Worm (Caenorhabditis elegans): ENCODE measurements around the gene srlf-9.

The srlf-9 gene

DNA sequence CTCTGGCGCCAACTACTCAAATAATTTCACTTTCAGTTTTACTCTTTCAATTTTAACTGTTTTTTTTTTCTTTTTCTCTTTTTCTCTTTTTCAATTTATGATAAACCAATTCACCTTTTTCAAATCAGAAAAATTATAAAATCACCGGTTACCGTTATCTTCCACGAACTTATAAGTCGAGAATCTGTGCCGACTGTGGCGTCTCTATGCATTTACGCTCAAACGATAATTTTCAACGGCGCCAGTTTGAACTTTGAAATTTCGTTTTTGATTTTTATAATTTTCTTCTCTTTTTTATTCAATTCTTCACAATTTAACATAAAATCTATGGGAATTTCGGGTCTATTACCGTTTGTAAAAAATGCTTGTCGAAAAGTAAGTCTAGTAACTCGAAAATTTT lies 21.8 kb upstream of the srlf-9 start, which contains the start of gene exo-1 (continued):
- no peak for TF ChIP-seq mml-1 (tag; optimal IDR thresholded peaks at IDR 0.05)
- TF ChIP-seq elt-1 (tag; optimal IDR thresholded peaks at IDR 0.05) = no peak
- TF ChIP-seq tbx-2 (tag; optimal IDR thresholded peaks at IDR 0.05) = no peak
- no peak for TF ChIP-seq aly-2 (tag; optimal IDR thresholded peaks at IDR 0.05)
- TF ChIP-seq nhr-25 (tag; optimal IDR thresholded peaks at IDR 0.05) = peak; percentile 54
- peak; percentile 82 for TF ChIP-seq nhr-23 (tag; optimal IDR thresholded peaks at IDR 0.05)
- peak; percentile 70 for TF ChIP-seq nfya-1 (tag; optimal IDR thresholded peaks at IDR 0.05; ENCODE audit: insufficient read depth)
- peak; percentile 71 for TF ChIP-seq ceh-28 (tag; optimal IDR thresholded peaks at IDR 0.05)
- no peak for TF ChIP-seq lsy-12 (tag; optimal IDR thresholded peaks at IDR 0.05)
- TF ChIP-seq nhr-76 (tag; optimal IDR thresholded peaks at IDR 0.05) = no peak
- peak in 1 of 3 experiments; percentile 6 for TF ChIP-seq elt-3 (tag; optimal IDR thresholded peaks at IDR 0.05)
- no peak for TF ChIP-seq eor-1 (tag; optimal IDR thresholded peaks at IDR 0.05)
- no peak for TF ChIP-seq nhr-67 (tag; optimal IDR thresholded peaks at IDR 0.05)
- TF ChIP-seq nhr-11 (tag; optimal IDR thresholded peaks at IDR 0.05) = no peak
- no peak for TF ChIP-seq daf-12 (tag; optimal IDR thresholded peaks at IDR 0.05)
- peak; percentile 81 for TF ChIP-seq lin-15B (tag; optimal IDR thresholded peaks at IDR 0.05)
- TF ChIP-seq fos-1 (tag; optimal IDR thresholded peaks at IDR 0.05) = no peak
- TF ChIP-seq pha-4 (tag; optimal IDR thresholded peaks at IDR 0.05) = peak; percentile 79
- TF ChIP-seq fkh-10 (GFP tag; optimal IDR thresholded peaks at IDR 0.05) = no peak
- TF ChIP-seq ceh-9 (tag; optimal IDR thresholded peaks at IDR 0.05) = no peak

DNA sequence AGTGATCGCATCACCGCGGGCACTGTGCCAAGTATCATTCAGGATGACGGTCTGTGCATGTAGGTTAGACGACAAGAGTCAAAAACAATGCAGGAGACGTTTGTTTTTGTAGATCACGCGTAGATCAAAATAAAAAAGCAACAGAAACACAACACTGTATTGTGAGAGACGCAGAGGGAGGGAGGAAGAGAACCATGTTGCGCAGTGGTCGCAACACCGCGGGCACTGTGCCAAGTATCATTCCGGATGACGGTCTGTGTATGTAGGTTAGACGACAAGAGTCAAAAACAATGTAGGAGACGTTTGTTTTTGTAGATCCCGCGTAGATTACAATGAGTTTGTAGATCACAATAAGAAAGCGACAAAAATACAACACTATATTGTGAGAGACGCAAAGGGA lies 17.4 kb upstream of the srlf-9 start:
- no peak for TF ChIP-seq unc-62 (GFP tag; optimal IDR thresholded peaks at IDR 0.05)
- no peak for TF ChIP-seq egl-5 (tag; optimal IDR thresholded peaks at IDR 0.05)
- no peak for TF ChIP-seq ama-1 (optimal IDR thresholded peaks at IDR 0.05)
- TF ChIP-seq ZK546.5 (tag; optimal IDR thresholded peaks at IDR 0.05) = no peak

DNA sequence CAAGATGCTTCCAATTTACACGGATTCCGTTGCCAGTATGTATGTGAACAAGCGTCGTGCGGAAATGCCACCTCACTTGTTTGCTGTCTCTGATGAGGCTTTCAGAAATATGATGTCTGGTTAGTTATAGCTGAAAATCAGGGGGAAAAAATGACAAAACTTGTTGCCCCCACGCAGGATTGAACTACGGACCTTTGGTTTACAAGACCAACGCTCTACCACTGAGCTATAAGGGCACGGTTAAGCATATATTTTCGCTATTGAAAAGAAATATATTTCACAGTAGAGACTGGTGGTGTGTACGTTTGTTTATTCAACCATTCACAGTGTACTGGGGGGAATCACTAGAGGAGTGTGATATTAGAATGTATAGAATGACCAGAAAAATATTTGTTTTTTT lies 9.6 kb upstream of the srlf-9 start:
- TF ChIP-seq aly-2 (tag; optimal IDR thresholded peaks at IDR 0.05) (no peak), nfya-1 (tag; optimal IDR thresholded peaks at IDR 0.05; ENCODE audit: insufficient read depth) (no peak), nhr-23 (tag; optimal IDR thresholded peaks at IDR 0.05) (no peak), tbx-2 (tag; optimal IDR thresholded peaks at IDR 0.05) (no peak), eor-1 (tag; optimal IDR thresholded peaks at IDR 0.05) (no peak), fkh-2 (tag; optimal IDR thresholded peaks at IDR 0.05) (no peak), lsy-12 (tag; optimal IDR thresholded peaks at IDR 0.05) (no peak), daf-12 (tag; optimal IDR thresholded peaks at IDR 0.05) (no peak), elt-2 (tag; optimal IDR thresholded peaks at IDR 0.05) (no peak), nhr-11 (tag; optimal IDR thresholded peaks at IDR 0.05) (no peak)

DNA sequence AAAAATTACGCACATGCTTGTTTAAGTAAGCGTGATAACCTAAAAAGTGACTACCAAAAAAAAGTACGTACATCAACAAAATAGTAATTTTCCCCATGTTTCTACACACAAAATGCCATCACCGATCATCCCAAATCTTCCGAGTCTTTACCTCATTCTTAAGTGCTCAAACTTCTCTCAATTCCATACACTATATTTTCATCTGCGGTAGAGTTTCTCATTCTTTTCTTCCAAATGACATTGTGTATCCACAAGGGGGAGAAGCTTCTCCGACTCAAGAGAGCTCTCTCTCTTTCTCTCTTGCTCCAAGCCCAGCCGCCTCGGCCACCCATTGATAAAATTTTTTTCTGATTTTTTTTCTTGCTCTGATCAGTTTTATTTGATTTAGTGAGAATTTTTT lies 7.9 kb upstream of the srlf-9 start, which contains the start of gene myo-6:
Gene myo-6 (plus strand): TSS at position 301 of the 400 bp plus-strand sequence.
- TF ChIP-seq ZK546.5 (tag; optimal IDR thresholded peaks at IDR 0.05) = no peak
- peak; percentile 18 for TF ChIP-seq pha-4 (tag; optimal IDR thresholded peaks at IDR 0.05)
- no peak for TF ChIP-seq mml-1 (tag; optimal IDR thresholded peaks at IDR 0.05)

DNA sequence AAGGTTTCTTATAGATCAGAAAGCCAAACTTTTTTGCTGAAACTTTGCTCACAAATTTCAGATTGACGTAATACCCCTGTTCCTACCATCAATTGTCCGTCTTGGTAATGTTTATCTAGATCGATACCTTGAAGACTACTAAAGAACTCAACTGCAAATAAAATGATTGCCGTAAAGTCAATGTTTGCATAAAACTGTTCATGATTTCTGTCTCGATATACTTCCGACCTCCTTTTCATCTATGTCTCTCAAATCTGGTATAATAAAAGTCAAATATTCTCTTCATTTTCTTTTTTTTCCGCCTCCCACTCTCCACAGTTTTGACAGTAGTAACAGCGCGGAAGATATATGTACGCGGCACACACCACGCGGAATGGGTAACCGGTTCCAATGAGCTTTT lies 3.9 kb upstream of the srlf-9 start, which contains the start of gene nas-1:
Gene nas-1 (plus strand): TSS at position 301 of the 400 bp plus-strand sequence.
- TF ChIP-seq unc-39 (tag; optimal IDR thresholded peaks at IDR 0.05) (no peak), nhr-67 (tag; optimal IDR thresholded peaks at IDR 0.05) (no peak), pha-4 (tag; optimal IDR thresholded peaks at IDR 0.05) (no peak), elt-1 (tag; optimal IDR thresholded peaks at IDR 0.05) (no peak), skn-1 (tag; optimal IDR thresholded peaks at IDR 0.05) (no peak), ceh-82 (tag; optimal IDR thresholded peaks at IDR 0.05) (no peak), lin-15B (tag; optimal IDR thresholded peaks at IDR 0.05) (no peak), egl-5 (tag; optimal IDR thresholded peaks at IDR 0.05) (no peak), lsy-12 (tag; optimal IDR thresholded peaks at IDR 0.05) (no peak), eor-1 (tag; optimal IDR thresholded peaks at IDR 0.05) (no peak), nhr-11 (tag; optimal IDR thresholded peaks at IDR 0.05) (no peak)

DNA sequence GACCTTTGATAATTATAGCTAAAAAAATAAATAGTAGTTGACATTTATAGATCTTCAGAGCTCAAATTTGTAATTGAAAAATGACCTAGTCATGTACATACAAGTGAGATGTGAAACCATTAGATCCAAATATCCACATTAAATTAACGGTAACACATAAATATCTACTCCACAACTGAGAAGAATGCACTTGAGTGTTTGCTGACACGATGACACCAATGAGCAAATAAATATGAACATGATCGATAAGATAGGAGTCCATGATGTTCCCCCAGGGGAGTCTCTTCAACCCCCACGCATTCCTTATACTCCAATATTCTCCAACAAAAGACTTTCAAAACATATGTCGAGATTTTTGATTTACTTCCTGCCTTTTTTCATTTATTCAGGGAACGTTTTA lies 2.8 kb upstream of the srlf-9 start, which contains the start of gene ttr-52:
Gene ttr-52 (plus strand): TSS at position 301 of the 400 bp plus-strand sequence.
- TF ChIP-seq nhr-28 (tag; optimal IDR thresholded peaks at IDR 0.05) = no peak
